Worm (Caenorhabditis elegans) whole organism, L4 larva: Measurements from ENCODE around the gene sym-1.

Experiments used
- F10B5.3 ChIP-seq: sonication (generic microtip); optimal IDR thresholded peaks from 2 replicates; lab custom pipeline; 2016; ENCODE audit warnings: mild to moderate bottlenecking, missing genetic modification characterization, missing compliant biosample characterization
- F26F4.8 ChIP-seq: fragments of 200-800 bp; sonication (Bioruptor generic); conservative IDR thresholded peaks from 2 replicates; pipeline ENCODE4 v1.3.6; 2022; ENCODE audit warnings: missing genetic modification characterization, missing compliant biosample characterization
- R02D3.7 ChIP-seq: fragments of 150-350 bp; sonication (generic microtip); optimal IDR thresholded peaks from 3 replicates; lab custom pipeline; 2014; ENCODE audit warnings: missing biosample characterization, missing genetic modification characterization
- ama-1 ChIP-seq: fragments of 150-350 bp; optimal IDR thresholded peaks from 2 replicates; lab custom pipeline; 2014; ENCODE audit warnings: inconsistent platforms, mixed read lengths
- fkh-10 ChIP-seq: fragments of 150-350 bp; optimal IDR thresholded peaks from 2 replicates; lab custom pipeline; 2014; ENCODE audit warnings: missing biosample characterization, missing genetic modification reagents, missing genetic modification characterization
- pha-4 ChIP-seq, 2 experiments: fragments of 150-350 bp in 1 of 2; fragments of 200-800 bp in 1 of 2; sonication (Bioruptor generic) in 1 of 2; IDR thresholded peaks in 1 of 2; optimal IDR thresholded peaks in 1 of 2; 2 replicates each; pipeline versions ENCODE4 v1.3.6 to Lab custom; 2014 to 2022; ENCODE audit warnings: missing genetic modification characterization in 2 of 2, missing genetic modification reagents in 2 of 2, missing biosample characterization in 1 of 2, missing compliant biosample characterization in 1 of 2

DNA sequence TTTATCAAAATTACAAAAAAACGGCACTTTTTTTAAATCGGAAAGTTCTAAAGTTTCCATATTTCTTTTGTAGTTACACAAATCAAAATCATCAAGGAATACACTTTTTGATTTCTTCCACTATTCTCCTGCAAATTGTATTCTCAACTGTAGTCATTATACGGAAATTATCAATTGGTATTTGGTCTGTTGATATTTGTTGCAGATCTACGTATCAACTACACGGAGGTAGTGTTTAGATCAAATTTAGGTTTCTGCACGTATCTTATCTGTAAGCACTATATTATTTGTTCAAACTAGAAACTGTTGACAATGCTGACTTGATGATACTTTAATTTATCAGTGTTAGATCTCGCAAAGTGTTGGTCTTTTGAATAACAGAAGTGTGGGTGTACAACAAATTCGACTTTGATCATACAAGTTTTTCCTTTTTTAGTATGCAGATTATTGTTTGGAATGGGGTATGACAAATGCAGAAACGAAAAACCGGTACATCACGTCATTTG is 13.1 kb upstream of the sym-1 start:
- TF ChIP-seq F26F4.8 (GFP tag; lab: Robert Waterston, UW), result no peak
- no peak for TF ChIP-seq F10B5.3
- TF ChIP-seq ama-1 (lab: Kevin White, UChicago), result no peak
- TF ChIP-seq pha-4 (GFP tag; IDR thresholded peaks at IDR 0.05; lab: Robert Waterston, UW), result no peak
- TF ChIP-seq pha-4 (tag; optimal IDR thresholded peaks at IDR 0.05; lab: Kevin White, UChicago), result no peak
- TF ChIP-seq fkh-10 (GFP tag; lab: Kevin White, UChicago), result no peak
- no peak for TF ChIP-seq R02D3.7
